Worm (Caenorhabditis elegans): ENCODE data around the gene C06E7.4.

C06E7.4 gene

DNA sequence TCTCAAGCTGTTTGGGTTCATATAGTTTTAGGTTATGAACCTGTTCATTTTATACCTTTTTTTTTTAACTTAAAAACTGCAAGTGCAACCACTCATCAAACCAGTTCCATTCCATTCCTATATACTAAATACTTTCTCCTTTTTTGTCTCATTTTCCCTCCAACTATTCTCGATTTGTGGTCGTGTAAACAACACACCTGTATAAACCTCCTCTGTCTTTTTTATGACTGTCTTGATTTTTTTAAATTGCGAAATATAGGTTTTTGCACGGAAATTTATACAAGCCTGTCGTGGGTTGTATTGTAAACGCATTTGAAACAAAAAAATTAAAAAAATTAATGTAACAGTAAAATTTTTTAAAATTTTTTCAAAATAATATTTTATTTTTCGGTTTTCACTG is 43.3 kb downstream of the C06E7.4 start:
- TF ChIP-seq Y55F3AM.14 (GFP tag; optimal IDR thresholded peaks at IDR 0.05) (no peak), ztf-11 (tag; optimal IDR thresholded peaks at IDR 0.05) (no peak), aly-2 (tag; optimal IDR thresholded peaks at IDR 0.05) (no peak)

DNA sequence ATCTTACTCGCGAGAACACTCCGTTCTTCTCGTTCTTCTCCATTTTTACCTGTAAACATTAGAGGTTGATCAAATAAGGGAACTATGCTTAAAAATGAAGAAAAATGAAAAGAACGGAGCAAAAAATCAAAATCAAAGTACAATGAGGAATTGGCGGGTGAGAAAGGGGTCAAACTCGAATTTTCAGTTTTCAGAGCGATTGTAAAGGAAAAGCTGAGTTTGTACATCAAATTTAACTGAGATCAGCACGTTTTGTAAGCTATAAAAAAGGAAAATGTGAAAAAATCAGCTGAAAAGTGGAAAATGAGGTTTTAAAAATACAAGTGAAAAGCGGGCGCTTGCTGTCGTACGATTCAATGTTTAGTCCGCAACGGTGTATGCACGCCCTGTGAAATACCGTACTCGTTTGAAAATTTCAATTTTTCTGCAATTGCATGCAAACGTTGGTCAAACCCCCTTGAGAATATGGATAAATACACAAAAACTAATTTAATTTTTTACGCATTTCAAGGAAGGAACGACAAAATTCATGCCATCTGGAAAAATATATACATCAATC is 45.6 kb downstream of the C06E7.4 start, which contains the start of gene oops-1:
oops-1 (minus strand) TSS at position 51 of the 559 bp plus-strand sequence.
- TF ChIP-seq Y55F3AM.14 (GFP tag; optimal IDR thresholded peaks at IDR 0.05) (no peak), aly-2 (tag; optimal IDR thresholded peaks at IDR 0.05) (no peak), mab-5 (tag; optimal IDR thresholded peaks at IDR 0.05) (no peak), peb-1 (tag; optimal IDR thresholded peaks at IDR 0.05) (no peak), ztf-11 (tag; optimal IDR thresholded peaks at IDR 0.05) (no peak), mdl-1 (tag; optimal IDR thresholded peaks at IDR 0.05) (no peak), sem-4 (tag; optimal IDR thresholded peaks at IDR 0.05) (no peak), unc-39 (tag; optimal IDR thresholded peaks at IDR 0.05) (no peak), nhr-6 (tag; optimal IDR thresholded peaks at IDR 0.05) (no peak)

DNA sequence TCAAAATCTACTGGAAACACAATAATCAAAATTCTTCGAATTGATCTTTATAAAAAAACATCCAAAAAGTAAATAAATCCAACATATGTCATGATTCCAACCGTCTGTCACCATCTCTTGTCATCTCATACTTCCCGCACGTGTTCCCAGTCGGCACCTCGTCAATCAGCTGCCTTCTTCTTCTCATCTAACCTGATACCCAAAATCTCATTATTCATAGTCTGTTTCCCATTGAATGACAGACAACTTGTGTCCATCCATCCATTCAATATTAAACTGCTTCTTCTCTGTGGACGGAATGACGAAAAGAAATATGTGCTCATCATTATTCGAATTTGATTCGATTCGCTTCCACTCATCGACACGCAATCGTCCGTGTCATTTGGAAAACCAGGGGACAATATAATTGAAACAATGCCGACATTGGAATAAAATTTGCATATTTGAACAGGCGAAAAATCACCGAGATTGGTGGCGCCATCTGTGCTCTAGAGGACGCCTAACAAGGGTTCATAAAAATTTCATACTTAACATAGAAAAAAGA is 48.6 kb downstream of the C06E7.4 start:
- TF ChIP-seq unc-39 (tag; optimal IDR thresholded peaks at IDR 0.05) (no peak), nhr-11 (tag; optimal IDR thresholded peaks at IDR 0.05) (no peak), gmeb-1 (tag; optimal IDR thresholded peaks at IDR 0.05) (no peak), lin-39 (tag; optimal IDR thresholded peaks at IDR 0.05) (peak; percentile 36)

DNA sequence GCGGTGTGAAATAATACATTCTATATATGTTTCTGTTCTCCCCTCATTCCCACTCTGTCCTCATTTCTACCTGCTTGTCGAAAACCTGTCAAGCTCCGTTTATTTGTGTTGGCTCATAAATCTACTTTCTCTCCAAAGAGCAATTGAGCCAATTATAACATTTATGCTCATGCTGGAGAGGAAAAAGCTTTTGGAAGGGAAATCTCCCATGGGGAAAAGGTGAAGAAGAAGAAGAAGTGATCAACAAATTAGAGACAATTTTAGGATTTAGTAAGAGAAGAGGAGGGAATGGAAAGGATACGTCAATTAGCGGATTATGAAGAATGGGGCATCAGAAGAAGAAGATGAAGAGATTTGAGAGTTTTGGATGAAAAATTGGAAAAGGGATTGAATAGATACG is 50.0 kb downstream of the C06E7.4 start:
- TF ChIP-seq nhr-11 (tag; optimal IDR thresholded peaks at IDR 0.05) (no peak), peb-1 (tag; optimal IDR thresholded peaks at IDR 0.05) (no peak), ZK546.5 (tag; optimal IDR thresholded peaks at IDR 0.05) (no peak)

DNA sequence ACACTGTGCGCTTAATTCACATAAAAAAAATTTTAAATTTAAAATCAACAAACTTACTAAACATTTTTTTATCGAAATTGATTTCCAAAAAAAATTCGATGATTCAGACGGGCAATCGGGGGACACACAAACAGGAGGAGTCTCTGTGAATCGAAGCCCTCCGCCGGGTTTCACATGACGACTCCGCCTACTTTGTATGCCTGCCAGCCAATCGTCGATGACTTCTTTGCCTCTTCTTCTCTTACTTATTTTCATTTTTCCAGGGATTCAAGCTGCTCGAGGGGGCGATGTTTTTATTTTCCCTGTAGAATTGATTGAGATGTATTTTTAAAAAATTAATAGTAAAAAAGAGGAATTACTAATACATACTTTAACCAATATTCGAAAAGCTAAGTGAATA is 52.9 kb downstream of the C06E7.4 start, which contains the start of gene lntl-1:
lntl-1 (minus strand) TSS at position 185 of the 400 bp plus-strand sequence.
- TF ChIP-seq lin-13 (GFP tag; optimal IDR thresholded peaks at IDR 0.05) (no peak), crh-2 (tag; optimal IDR thresholded peaks at IDR 0.05) (no peak), nhr-129 (tag; optimal IDR thresholded peaks at IDR 0.05) (no peak), Y55F3AM.14 (GFP tag; optimal IDR thresholded peaks at IDR 0.05) (no peak), lsy-2 (tag; optimal IDR thresholded peaks at IDR 0.05) (peak in 1 of 2 experiments; percentile 57), peb-1 (tag; optimal IDR thresholded peaks at IDR 0.05) (no peak), unc-55 (GFP tag; optimal IDR thresholded peaks at IDR 0.05) (peak; percentile 18), elt-1 (tag; optimal IDR thresholded peaks at IDR 0.05) (no peak), nhr-21 (tag; optimal IDR thresholded peaks at IDR 0.05) (no peak), ama-1 (optimal IDR thresholded peaks at IDR 0.05) (no peak), ztf-4 (tag; optimal IDR thresholded peaks at IDR 0.05) (no peak), sem-4 (tag; optimal IDR thresholded peaks at IDR 0.05) (no peak)

DNA sequence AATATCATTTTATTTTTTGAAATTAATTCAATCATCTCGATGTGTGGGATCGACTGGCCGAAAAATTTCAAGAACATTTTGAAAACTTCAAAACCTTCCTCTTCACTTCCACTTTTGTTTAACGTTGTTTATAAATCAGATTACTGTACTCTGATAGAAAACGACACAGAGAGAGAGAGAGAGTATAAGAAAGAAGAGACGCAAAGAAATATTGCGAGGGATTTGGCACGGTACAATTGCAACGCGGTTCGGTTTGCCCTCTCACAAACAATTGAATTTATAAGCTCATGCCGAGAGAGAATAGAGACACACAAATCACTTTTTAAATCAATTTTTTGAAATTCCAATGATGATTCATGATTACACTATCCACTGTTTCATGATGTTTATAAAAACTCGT is 53.4 kb downstream of the C06E7.4 start:
- TF ChIP-seq nhr-12 (tag; optimal IDR thresholded peaks at IDR 0.05) (no peak), nhr-11 (tag; optimal IDR thresholded peaks at IDR 0.05) (no peak), Y55F3AM.14 (GFP tag; optimal IDR thresholded peaks at IDR 0.05) (no peak), F13H6.1 (tag; optimal IDR thresholded peaks at IDR 0.05) (no peak), crh-2 (tag; optimal IDR thresholded peaks at IDR 0.05) (no peak)

DNA sequence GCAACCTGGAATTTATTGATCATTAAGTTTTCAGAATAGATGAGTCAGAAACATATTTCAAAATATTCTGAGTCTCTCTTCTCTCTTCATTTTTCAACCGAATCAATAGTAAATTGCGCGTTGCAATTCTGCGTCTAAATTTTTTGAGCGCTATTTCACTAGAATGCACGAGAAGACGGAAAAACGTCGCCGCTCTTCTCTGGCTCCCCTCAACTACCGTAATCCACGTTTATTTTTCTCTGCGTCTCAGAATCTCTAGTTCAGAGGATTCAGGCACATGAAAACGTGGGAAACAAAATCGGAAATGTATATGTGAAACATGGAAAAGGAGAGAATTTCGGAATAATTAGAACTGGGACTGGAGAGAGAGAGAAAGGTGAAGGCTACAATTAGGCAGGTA is 54.3 kb downstream of the C06E7.4 start:
- no peak for TF ChIP-seq ceh-16 (tag; optimal IDR thresholded peaks at IDR 0.05)
- no peak for TF ChIP-seq unc-39 (tag; optimal IDR thresholded peaks at IDR 0.05)
- TF ChIP-seq ztf-4 (tag; optimal IDR thresholded peaks at IDR 0.05): peak; percentile 25
- no peak for TF ChIP-seq unc-62 (GFP tag; optimal IDR thresholded peaks at IDR 0.05)
- no peak for TF ChIP-seq sma-3 (GFP tag; optimal IDR thresholded peaks at IDR 0.05)
- TF ChIP-seq Y55F3AM.14 (GFP tag; optimal IDR thresholded peaks at IDR 0.05): no peak
- TF ChIP-seq nhr-12 (tag; optimal IDR thresholded peaks at IDR 0.05): no peak
- no peak for TF ChIP-seq nhr-21 (tag; optimal IDR thresholded peaks at IDR 0.05)
- TF ChIP-seq lin-13 (GFP tag; optimal IDR thresholded peaks at IDR 0.05): peak; percentile 7
- no peak for TF ChIP-seq nhr-11 (tag; optimal IDR thresholded peaks at IDR 0.05)
- no peak for TF ChIP-seq blmp-1 (tag; optimal IDR thresholded peaks at IDR 0.05; ENCODE audit: insufficient read depth)
- TF ChIP-seq fos-1 (tag; optimal IDR thresholded peaks at IDR 0.05): peak; percentile 4
- no peak for TF ChIP-seq elt-1 (tag; optimal IDR thresholded peaks at IDR 0.05)
- TF ChIP-seq snpc-4 (tag; optimal IDR thresholded peaks at IDR 0.05): no peak
- no peak for TF ChIP-seq mbf-1 (tag; optimal IDR thresholded peaks at IDR 0.05)
- no peak for TF ChIP-seq nhr-77 (tag; optimal IDR thresholded peaks at IDR 0.05)
- TF ChIP-seq ztf-11 (tag; optimal IDR thresholded peaks at IDR 0.05): no peak
- TF ChIP-seq crh-2 (tag; optimal IDR thresholded peaks at IDR 0.05): peak; percentile 74
- TF ChIP-seq ZK546.5 (tag; optimal IDR thresholded peaks at IDR 0.05): no peak
- no peak for TF ChIP-seq sem-4 (tag; optimal IDR thresholded peaks at IDR 0.05)
- TF ChIP-seq nhr-129 (tag; optimal IDR thresholded peaks at IDR 0.05): peak; percentile 80
- TF ChIP-seq gmeb-1 (tag; optimal IDR thresholded peaks at IDR 0.05): no peak
- TF ChIP-seq zag-1 (tag; optimal IDR thresholded peaks at IDR 0.05): peak; percentile 33
- TF ChIP-seq ama-1 (optimal IDR thresholded peaks at IDR 0.05): peak; percentile 47
- TF ChIP-seq sma-9 (GFP tag; optimal IDR thresholded peaks at IDR 0.05): no peak
- no peak for TF ChIP-seq sma-9 (tag; optimal IDR thresholded peaks at IDR 0.05)
- TF ChIP-seq peb-1 (tag; optimal IDR thresholded peaks at IDR 0.05): no peak
- peak; percentile 58 for TF ChIP-seq lin-11 (tag; optimal IDR thresholded peaks at IDR 0.05)
- TF ChIP-seq dmd-4 (tag; optimal IDR thresholded peaks at IDR 0.05): no peak
